Fruit fly (Drosophila melanogaster) whole organism, embryonic: Measurements from ENCODE around the gene CG31125.

Experiments
- Blimp-1 ChIP-seq: fragments of 200-800 bp; sonication (Bioruptor generic); optimal IDR thresholded peaks from 3 replicates; lab custom pipeline; 2018; ENCODE audit warnings: missing biosample characterization, missing genetic modification characterization, mild to moderate bottlenecking, moderate library complexity, missing genetic modification reagents
- CG10147 ChIP-seq: fragments of 200-800 bp; sonication (Bioruptor generic); optimal IDR thresholded peaks from 2 replicates; lab custom pipeline; 2019; ENCODE audit warnings: missing biosample characterization, mild to moderate bottlenecking, missing genetic modification characterization, moderate library complexity
- CG10543 ChIP-seq: fragments of 200-800 bp; sonication (Bioruptor generic); optimal IDR thresholded peaks from 3 replicates; lab custom pipeline; 2017; ENCODE audit warnings: missing biosample characterization, mild to moderate bottlenecking, missing genetic modification characterization, moderate library complexity
- CG14050 ChIP-seq: fragments of 200-800 bp; sonication (Bioruptor generic); IDR thresholded peaks from 3 replicates; pipeline ENCODE4 v1.3.6; 2022; ENCODE audit warnings: missing biosample characterization, missing genetic modification characterization
- CG16779 ChIP-seq: fragments of 200-800 bp; sonication (Bioruptor generic); IDR thresholded peaks from 2 replicates; pipeline ENCODE4 v1.3.6; 2022; ENCODE audit warnings: missing biosample characterization, missing genetic modification characterization
- CG17912 ChIP-seq: fragments of 200-800 bp; sonication (Bioruptor generic); optimal IDR thresholded peaks from 2 replicates; lab custom pipeline; 2018; ENCODE audit warnings: missing biosample characterization, mild to moderate bottlenecking, missing genetic modification characterization
- CG2129 ChIP-seq: fragments of 200-800 bp; sonication (Bioruptor generic); IDR thresholded peaks from 2 replicates; pipeline ENCODE4 v1.3.6; 2022; ENCODE audit warnings: missing biosample characterization, missing genetic modification characterization; ENCODE audit not compliant: partially characterized antibody
- CG2678 ChIP-seq: fragments of 200-800 bp; sonication (Bioruptor generic); optimal IDR thresholded peaks from 3 replicates; lab custom pipeline; 2019; ENCODE audit warnings: missing biosample characterization, mild to moderate bottlenecking, missing genetic modification characterization, moderate library complexity
- CG4424 ChIP-seq: fragments of 200-800 bp; sonication (Bioruptor generic); optimal IDR thresholded peaks from 3 replicates; lab custom pipeline; 2016; ENCODE audit warnings: missing biosample characterization, missing genetic modification characterization
- CG6254 ChIP-seq: fragments of 200-800 bp; sonication (Bioruptor generic); optimal IDR thresholded peaks from 3 replicates; lab custom pipeline; 2017; ENCODE audit warnings: mild to moderate bottlenecking, missing biosample characterization, missing genetic modification reagents, missing genetic modification characterization
- CG8359 ChIP-seq: fragments of 200-800 bp; sonication (Bioruptor generic); optimal IDR thresholded peaks from 2 replicates; lab custom pipeline; 2017; ENCODE audit warnings: missing biosample characterization, mild to moderate bottlenecking, missing genetic modification characterization, borderline replicate concordance
- CG9609 ChIP-seq: fragments of 200-800 bp; sonication (Bioruptor generic); optimal IDR thresholded peaks from 3 replicates; lab custom pipeline; 2016; ENCODE audit warnings: missing biosample characterization, missing genetic modification characterization
- CG9932 ChIP-seq: fragments of 200-800 bp; sonication (Bioruptor generic); IDR thresholded peaks from 2 replicates; pipeline ENCODE4 v1.3.6; 2022; ENCODE audit warnings: missing biosample characterization, missing genetic modification characterization
- Camta ChIP-seq: fragments of 200-800 bp; sonication (Bioruptor generic); optimal IDR thresholded peaks from 2 replicates; lab custom pipeline; 2016; ENCODE audit warnings: missing biosample characterization, missing genetic modification characterization
- CoRest ChIP-seq: fragments of 200-800 bp; sonication (Bioruptor generic); optimal IDR thresholded peaks from 3 replicates; lab custom pipeline; 2018; ENCODE audit warnings: missing biosample characterization, mild to moderate bottlenecking, missing genetic modification characterization, moderate library complexity
- D19A ChIP-seq: fragments of 200-800 bp; optimal IDR thresholded peaks from 3 replicates; lab custom pipeline; 2019; ENCODE audit warnings: missing biosample characterization, mild to moderate bottlenecking, missing genetic modification characterization, moderate library complexity
- Dfd ChIP-seq, 2 experiments: fragments of >200 bp; optimal IDR thresholded peaks; 2 replicates each; lab custom pipeline; 2017; ENCODE audit warnings: missing biosample characterization in 2 of 2, missing genetic modification characterization in 2 of 2
- Eip74EF ChIP-seq, 2 experiments: fragments of 200-800 bp in 1 of 2; fragments of >200 bp in 1 of 2; sonication (Bioruptor generic) in 1 of 2; optimal IDR thresholded peaks; 2 replicates each; lab custom pipeline; 2017 to 2019; ENCODE audit warnings: missing biosample characterization in 2 of 2, missing genetic modification characterization in 2 of 2, mild to moderate bottlenecking in 1 of 2, moderate library complexity in 1 of 2
- HLH4C ChIP-seq: fragments of 200-800 bp; sonication (Bioruptor generic); IDR thresholded peaks from 3 replicates; pipeline ENCODE4 v1.3.6; 2022; ENCODE audit warnings: missing biosample characterization, missing genetic modification characterization; ENCODE audit not compliant: partially characterized antibody
- Hr51 ChIP-seq, 2 experiments: fragments of 200-800 bp; sonication (Bioruptor generic); optimal IDR thresholded peaks; 2 replicates in 1 of 2; 3 replicates in 1 of 2; lab custom pipeline; 2016 to 2018; ENCODE audit warnings: missing biosample characterization in 2 of 2, missing genetic modification characterization in 2 of 2, mild to moderate bottlenecking in 1 of 2, moderate library complexity in 1 of 2
- Meics ChIP-seq: fragments of 200-800 bp; sonication (Bioruptor generic); optimal IDR thresholded peaks from 2 replicates; lab custom pipeline; 2017; ENCODE audit warnings: missing biosample characterization, mild to moderate bottlenecking, missing genetic modification characterization
- NC2β ChIP-seq: fragments of 200-800 bp; sonication (Bioruptor generic); optimal IDR thresholded peaks from 2 replicates; lab custom pipeline; 2016; ENCODE audit warnings: missing biosample characterization, missing genetic modification characterization
- Nf-YC ChIP-seq: fragments of 200-800 bp; optimal IDR thresholded peaks from 3 replicates; lab custom pipeline; 2019; ENCODE audit warnings: missing biosample characterization, mild to moderate bottlenecking, missing genetic modification characterization, moderate library complexity
- Oaz ChIP-seq: fragments of 200-800 bp; sonication (Bioruptor generic); IDR thresholded peaks from 2 replicates; pipeline ENCODE4 v1.3.6; 2022; ENCODE audit warnings: missing biosample characterization, missing genetic modification characterization
- PHDP ChIP-seq: fragments of 200-800 bp; sonication (Bioruptor generic); optimal IDR thresholded peaks from 3 replicates; lab custom pipeline; 2018; ENCODE audit warnings: missing biosample characterization, mild to moderate bottlenecking, missing genetic modification characterization, moderate library complexity
- Stat92E ChIP-seq, 3 experiments: fragments of >200 bp in 2 of 3; fragments of 200-800 bp in 1 of 3; sonication (Bioruptor generic) in 1 of 3; optimal IDR thresholded peaks; 2 replicates each; lab custom pipeline; 2017 to 2019; ENCODE audit warnings: missing biosample characterization in 3 of 3, missing genetic modification characterization in 3 of 3, mild to moderate bottlenecking in 1 of 3, moderate library complexity in 1 of 3
- Trl ChIP-seq, 3 experiments: fragments of >200 bp in 2 of 3; fragments of 200-800 bp in 1 of 3; sonication (Bioruptor generic) in 1 of 3; optimal IDR thresholded peaks; 2 replicates in 1 of 3; 3 replicates in 2 of 3; lab custom pipeline; 2016 to 2017; ENCODE audit warnings: missing biosample characterization in 1 of 3, missing genetic modification characterization in 1 of 3
- abd-A ChIP-seq: fragments of 200-800 bp; sonication (Bioruptor generic); optimal IDR thresholded peaks from 3 replicates; lab custom pipeline; 2019; ENCODE audit warnings: missing biosample characterization, mild to moderate bottlenecking, missing genetic modification characterization, moderate library complexity
- chinmo ChIP-seq: fragments of 200-800 bp; sonication (Bioruptor generic); IDR thresholded peaks from 4 replicates; pipeline ENCODE4 v1.3.6; 2022; ENCODE audit warnings: missing biosample characterization, missing genetic modification characterization; ENCODE audit not compliant: partially characterized antibody
- croc ChIP-seq: fragments of 200-800 bp; sonication (Bioruptor generic); conservative IDR thresholded peaks from 3 replicates; pipeline ENCODE4 v1.3.6; 2022; ENCODE audit warnings: missing biosample characterization, missing genetic modification characterization
- dati ChIP-seq: fragments of 200-800 bp; sonication (Bioruptor generic); IDR thresholded peaks from 2 replicates; pipeline ENCODE4 v1.3.6; 2022; ENCODE audit warnings: missing biosample characterization, missing genetic modification characterization
- eve ChIP-seq, 2 experiments: fragments of >200 bp; optimal IDR thresholded peaks; 2 replicates each; lab custom pipeline; 2017; ENCODE audit warnings: missing biosample characterization in 2 of 2, missing genetic modification characterization in 2 of 2
- ewg ChIP-seq: fragments of 200-800 bp; sonication (Bioruptor generic); optimal IDR thresholded peaks from 3 replicates; lab custom pipeline; 2017; ENCODE audit warnings: mild to moderate bottlenecking, missing biosample characterization, missing genetic modification reagents, missing genetic modification characterization
- hbn ChIP-seq: fragments of 200-800 bp; sonication (Bioruptor generic); IDR thresholded peaks from 2 replicates; pipeline ENCODE4 v1.3.6; 2022; ENCODE audit warnings: missing biosample characterization, missing genetic modification characterization; ENCODE audit not compliant: partially characterized antibody
- lab ChIP-seq: fragments of 200-800 bp; sonication (Bioruptor generic); optimal IDR thresholded peaks from 3 replicates; lab custom pipeline; 2017; ENCODE audit warnings: missing biosample characterization, missing genetic modification characterization, mild to moderate bottlenecking, moderate library complexity, missing genetic modification reagents
- lov ChIP-seq, 2 experiments: fragments of 200-800 bp in 1 of 2; fragments of >200 bp in 1 of 2; sonication (Bioruptor generic) in 1 of 2; IDR thresholded peaks in 1 of 2; optimal IDR thresholded peaks in 1 of 2; 2 replicates in 1 of 2; 3 replicates in 1 of 2; pipeline versions ENCODE4 v1.3.6 to Lab custom; 2017 to 2022; ENCODE audit warnings: missing biosample characterization in 1 of 2, missing genetic modification characterization in 1 of 2
- onecut ChIP-seq: fragments of 200-800 bp; sonication (Bioruptor generic); IDR thresholded peaks from 2 replicates; pipeline ENCODE4 v1.3.6; 2022; ENCODE audit warnings: missing biosample characterization, missing genetic modification characterization
- pan ChIP-seq, 4 experiments: fragments of >200 bp in 3 of 4; fragments of 200-800 bp in 1 of 4; sonication (Bioruptor generic) in 1 of 4; optimal IDR thresholded peaks in 3 of 4; IDR thresholded peaks in 1 of 4; 2 replicates each; pipeline versions ENCODE4 v1.3.6 to Lab custom; 2017 to 2022; ENCODE audit warnings: missing biosample characterization in 2 of 4, missing genetic modification characterization in 2 of 4, mixed read lengths in 1 of 4
- row ChIP-seq: fragments of 200-800 bp; sonication (Bioruptor generic); IDR thresholded peaks from 3 replicates; pipeline ENCODE4 v1.3.6; 2022; ENCODE audit warnings: missing biosample characterization, missing genetic modification characterization
- sisA ChIP-seq: fragments of 200-800 bp; sonication (Bioruptor generic); IDR thresholded peaks from 2 replicates; pipeline ENCODE4 v1.3.6; 2022; ENCODE audit warnings: missing biosample characterization, missing genetic modification characterization
- zen2 ChIP-seq: fragments of 200-800 bp; sonication (Bioruptor generic); IDR thresholded peaks from 3 replicates; pipeline ENCODE4 v1.3.6; 2022; ENCODE audit warnings: missing biosample characterization, missing genetic modification characterization; ENCODE audit not compliant: partially characterized antibody
- zf30C ChIP-seq: fragments of 200-800 bp; sonication (Bioruptor generic); optimal IDR thresholded peaks from 3 replicates; lab custom pipeline; 2018; ENCODE audit warnings: missing biosample characterization, mild to moderate bottlenecking, missing genetic modification characterization

The CG31125 gene

DNA sequence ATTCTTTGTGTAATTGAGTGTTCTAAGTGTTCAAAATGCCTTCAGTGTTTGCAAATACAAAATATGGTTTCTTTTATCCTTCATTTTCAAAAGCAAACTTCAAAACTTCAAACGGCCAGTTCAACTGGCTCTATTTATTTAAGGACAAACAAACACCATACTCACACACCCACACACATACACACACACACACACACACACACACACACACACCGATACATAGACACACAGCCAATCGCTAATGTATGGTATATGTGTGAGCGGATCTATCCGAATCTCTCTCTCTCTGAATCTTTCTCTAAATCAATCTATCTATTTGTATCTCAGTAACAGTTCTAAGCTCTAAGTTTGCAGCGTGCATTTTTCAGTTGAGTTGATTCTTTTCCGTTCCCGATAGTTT, 38.2 kb upstream of the CG31125 start:
- peak in 1 of 2 experiments; percentile 56 for TF ChIP-seq Dfd (GFP tag; optimal IDR thresholded peaks at IDR 0.05; lab: Kevin White, UChicago)
- no peak for TF ChIP-seq CG10147 (GFP tag; lab: Kevin White, UChicago)
- no peak for TF ChIP-seq CG2129 (GFP tag; lab: Robert Waterston, UW)
- no peak for TF ChIP-seq Eip74EF (GFP tag; optimal IDR thresholded peaks at IDR 0.05; lab: Kevin White, UChicago)
- TF ChIP-seq lov (optimal IDR thresholded peaks at IDR 0.05; lab: Kevin White, UChicago) = no peak
- no peak for TF ChIP-seq lov (GFP tag; IDR thresholded peaks at IDR 0.05; lab: Robert Waterston, UW)
- TF ChIP-seq Camta = no peak

dm6 chr3R:24671662-24672061, 17.0 kb upstream of the CG31125 start:
- TF ChIP-seq onecut (GFP tag; lab: Robert Waterston, UW) (peak; percentile 84), abd-A (tag; lab: Kevin White, UChicago) (peak; percentile 50), PHDP (tag; lab: Kevin White, UChicago) (no peak), chinmo (GFP tag; lab: Robert Waterston, UW) (0 out of 4 replicates have a peak, but pooled peaks have one; percentile 6)

DNA sequence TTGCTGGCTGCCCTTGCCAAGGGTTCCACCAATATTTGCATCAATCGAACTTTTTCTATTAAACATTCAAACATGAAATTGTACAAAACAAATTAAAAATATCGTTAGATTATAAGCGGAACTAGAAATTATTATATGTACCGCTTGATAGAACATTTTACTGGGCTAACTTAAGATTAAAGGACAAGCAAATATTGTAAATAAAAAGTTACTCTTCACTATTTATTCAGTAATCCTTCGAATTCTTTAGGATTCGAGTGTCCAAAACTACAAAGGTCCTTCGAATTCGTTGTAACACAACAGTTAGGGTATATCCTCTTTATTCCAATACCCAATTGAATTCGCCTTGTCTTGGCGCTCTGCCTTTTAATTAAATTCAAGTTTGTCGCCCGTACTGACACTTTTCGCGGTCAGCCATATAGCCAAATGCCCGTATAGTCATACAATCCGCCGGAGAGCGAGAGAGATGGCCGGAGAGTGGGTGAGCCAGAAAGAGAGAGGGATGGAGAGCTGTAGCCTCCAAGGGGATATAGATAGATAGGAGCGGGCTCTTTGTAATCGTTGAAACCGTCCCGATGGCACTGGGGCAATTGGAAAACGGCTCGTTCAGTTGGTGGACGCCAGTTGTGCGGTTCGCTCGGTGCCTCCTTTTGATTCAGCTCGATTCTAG, 13.1 kb upstream of the CG31125 start:
- no peak for TF ChIP-seq CG14050
- no peak for TF ChIP-seq CG16779
- TF ChIP-seq Hr51 (GFP tag; optimal IDR thresholded peaks at IDR 0.05; lab: Kevin White, UChicago) = peak in 1 of 2 experiments; percentile 29
- no peak for TF ChIP-seq CG6254 (GFP tag; lab: Kevin White, UChicago)
- no peak for TF ChIP-seq croc (GFP tag; lab: Robert Waterston, UW)
- TF ChIP-seq Trl (optimal IDR thresholded peaks at IDR 0.05; lab: Kevin White, UChicago) = peak; percentile 31 to 57
- no peak for TF ChIP-seq Trl (GFP tag; optimal IDR thresholded peaks at IDR 0.05; lab: Kevin White, UChicago)
- TF ChIP-seq CG8359 (GFP tag; lab: Kevin White, UChicago) = no peak
- peak; percentile 24 for TF ChIP-seq CoRest (tag; lab: Kevin White, UChicago)
- no peak for TF ChIP-seq lab
- TF ChIP-seq pan (optimal IDR thresholded peaks at IDR 0.05; lab: Kevin White, UChicago) = no peak
- no peak for TF ChIP-seq pan (GFP tag; optimal IDR thresholded peaks at IDR 0.05 in 1 of 2, IDR thresholded peaks at IDR 0.05 in 1 of 2)
- no peak for TF ChIP-seq Blimp-1
- TF ChIP-seq Stat92E (GFP tag; optimal IDR thresholded peaks at IDR 0.05; lab: Kevin White, UChicago) = no peak
- no peak for TF ChIP-seq hbn
- TF ChIP-seq row (GFP tag; lab: Robert Waterston, UW) = 0 out of 3 replicates have a peak, but pooled peaks have one; percentile 13
- no peak for TF ChIP-seq sisA (GFP tag; lab: Robert Waterston, UW)
- no peak for TF ChIP-seq CG4424
- TF ChIP-seq eve (GFP tag; optimal IDR thresholded peaks at IDR 0.05; lab: Kevin White, UChicago) = no peak
- no peak for TF ChIP-seq CG9609 (GFP tag; lab: Kevin White, UChicago)
- no peak for TF ChIP-seq NC2β (GFP tag; lab: Kevin White, UChicago)
- TF ChIP-seq Oaz = no peak
- peak; percentile 60 for TF ChIP-seq CG2678
- no peak for TF ChIP-seq CG17912
- TF ChIP-seq Nf-YC (tag; lab: Kevin White, UChicago) = peak; percentile 35
- TF ChIP-seq HLH4C (GFP tag; lab: Robert Waterston, UW) = no peak
- peak; percentile 22 for TF ChIP-seq D19A (tag; lab: Kevin White, UChicago)
- peak; percentile 60 for TF ChIP-seq Meics
- no peak for TF ChIP-seq zen2 (GFP tag; lab: Robert Waterston, UW)
- no peak for TF ChIP-seq ewg (GFP tag; lab: Kevin White, UChicago)
- no peak for TF ChIP-seq zf30C
- peak; percentile 41 for TF ChIP-seq CG9932
- TF ChIP-seq dati (GFP tag; lab: Robert Waterston, UW) = no peak
- peak; percentile 10 for TF ChIP-seq CG10543 (GFP tag; lab: Kevin White, UChicago)
